Worm (Caenorhabditis elegans) whole organism, midembryonic: ENCODE data around the gene H12C20.7.
A peak's percentile ranks its signal among the peaks of the same experiment; 100 is the strongest.

Experiments
- T22C8.4 ChIP-seq: fragments of 200-800 bp; sonication (Bioruptor generic); IDR thresholded peaks from 2 replicates; pipeline ENCODE4 v1.3.6; 2022; ENCODE audit warnings: missing genetic modification characterization, missing compliant biosample characterization
- cog-1 ChIP-seq: sonication (generic microtip); optimal IDR thresholded peaks from 2 replicates; lab custom pipeline; 2016; ENCODE audit warnings: missing genetic modification characterization, missing compliant biosample characterization
- flt-1 ChIP-seq: fragments of 200-800 bp; sonication (Bioruptor generic); IDR thresholded peaks from 2 replicates; pipeline ENCODE4 v1.3.6; 2022; ENCODE audit warnings: missing genetic modification characterization, missing compliant biosample characterization
- klf-2 ChIP-seq: fragments of 200-800 bp; sonication (Bioruptor generic); conservative IDR thresholded peaks from 2 replicates; pipeline ENCODE4 v1.3.6; 2022; ENCODE audit warnings: missing genetic modification reagents, missing genetic modification characterization, missing compliant biosample characterization
- med-1 ChIP-seq: sonication (generic microtip); optimal IDR thresholded peaks from 2 replicates; lab custom pipeline; 2017; ENCODE audit warnings: missing genetic modification characterization, mild to moderate bottlenecking, missing compliant biosample characterization, antibody characterized with exemption, missing genetic modification reagents; ENCODE audit not compliant: insufficient read depth
- ref-1 ChIP-seq: fragments of 200-800 bp; sonication (Bioruptor generic); conservative IDR thresholded peaks from 2 replicates; pipeline ENCODE4 v1.3.6; 2022; ENCODE audit warnings: missing genetic modification reagents, missing genetic modification characterization, missing compliant biosample characterization
- tab-1 ChIP-seq: fragments of 200-800 bp; sonication (Bioruptor generic); IDR thresholded peaks from 2 replicates; pipeline ENCODE4 v1.3.6; 2022; ENCODE audit warnings: missing genetic modification characterization, missing compliant biosample characterization
- ztf-23 ChIP-seq: fragments of 200-800 bp; sonication (Bioruptor generic); IDR thresholded peaks from 2 replicates; pipeline ENCODE4 v1.3.6; 2022; ENCODE audit warnings: missing genetic modification reagents, missing genetic modification characterization, missing compliant biosample characterization
- ztf-29 ChIP-seq: fragments of 200-800 bp; sonication (Bioruptor generic); IDR thresholded peaks from 2 replicates; pipeline ENCODE4 v1.3.6; 2022; ENCODE audit warnings: missing genetic modification reagents, missing genetic modification characterization, missing compliant biosample characterization

H12C20.7 gene

DNA sequence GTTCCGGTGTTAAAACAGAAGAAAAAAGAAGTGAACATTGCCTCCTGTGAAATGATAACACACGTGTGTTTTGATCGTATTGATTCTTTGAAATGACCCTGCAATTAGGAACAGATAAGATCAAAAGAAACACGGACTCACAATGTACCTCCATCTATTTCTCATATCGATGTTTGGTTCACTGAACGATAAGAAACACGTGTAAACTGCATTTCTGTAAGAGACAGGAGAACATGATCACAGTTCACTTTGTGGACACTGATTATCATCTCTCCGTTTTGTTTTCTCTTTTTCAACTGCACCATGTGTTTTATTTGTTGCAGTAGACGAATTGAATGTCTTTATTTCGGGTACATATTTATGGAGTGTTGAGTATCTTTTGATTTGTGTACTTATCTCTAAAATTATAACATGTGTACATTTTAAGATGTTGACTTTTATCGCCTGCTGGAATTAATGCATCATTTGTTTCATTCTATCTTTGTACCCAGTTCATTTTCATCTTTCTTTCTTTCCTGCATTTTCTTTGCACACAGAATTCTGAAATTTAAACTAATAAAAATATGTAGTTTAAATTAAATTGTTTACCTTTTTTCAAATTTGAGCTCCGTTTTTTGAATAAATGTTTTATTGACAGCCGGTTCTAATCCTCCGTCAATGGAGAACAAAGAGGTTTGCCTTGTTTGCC lies at the start of gene H12C20.7, which contains the start of gene nhr-68:
H12C20.7 (minus strand) TSS at position 188 of the 688 bp plus-strand sequence.
nhr-68 (plus strand) TSS at position 638 of the 688 bp plus-strand sequence.
- TF ChIP-seq cog-1 (tag; lab: Kevin White, UChicago): no peak
- no peak for TF ChIP-seq ztf-23 (GFP tag; lab: Robert Waterston, UW)
- TF ChIP-seq flt-1: no peak
- no peak for TF ChIP-seq med-1
- TF ChIP-seq ztf-29: no peak
- no peak for TF ChIP-seq klf-2

- no peak for TF ChIP-seq tab-1 (GFP tag; lab: Robert Waterston, UW)
These were observed 48.5 kb upstream of the H12C20.7 start for ce11 chrV:11621276-11621675.

ce11 chrV:11620081-11620480 lies 47.3 kb upstream of the H12C20.7 start:
- no peak for TF ChIP-seq tab-1 (GFP tag; lab: Robert Waterston, UW)

DNA sequence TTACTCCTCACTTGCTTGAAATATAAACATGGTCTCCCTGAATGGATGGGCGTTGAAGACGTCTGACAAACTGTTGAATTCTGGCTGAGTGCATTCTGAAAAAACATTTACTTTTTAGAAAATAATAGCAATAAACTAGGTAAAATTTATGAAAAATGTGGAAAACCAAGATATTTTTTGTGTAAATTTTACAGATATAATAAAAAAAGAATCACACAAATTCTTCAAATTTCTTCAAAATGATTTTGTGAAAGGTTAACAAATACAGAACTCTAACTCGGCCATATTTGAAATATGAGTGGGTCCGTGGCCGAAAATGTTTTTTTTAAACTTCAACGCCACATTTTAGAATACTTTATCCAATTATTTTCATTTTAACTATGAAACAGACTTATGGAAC lies 45.4 kb upstream of the H12C20.7 start, which contains the start of gene glb-15:
glb-15 (minus strand) TSS at position 101 of the 400 bp plus-strand sequence.
- no peak for TF ChIP-seq flt-1
- no peak for TF ChIP-seq cog-1 (tag; lab: Kevin White, UChicago)
- TF ChIP-seq ztf-29: no peak
- TF ChIP-seq klf-2: no peak
- TF ChIP-seq ref-1 (GFP tag; lab: Robert Waterston, UW): no peak
- TF ChIP-seq tab-1 (GFP tag; lab: Robert Waterston, UW): no peak
- no peak for TF ChIP-seq ztf-23 (GFP tag; lab: Robert Waterston, UW)
- no peak for TF ChIP-seq T22C8.4 (GFP tag; lab: Robert Waterston, UW)
- TF ChIP-seq med-1: no peak

DNA sequence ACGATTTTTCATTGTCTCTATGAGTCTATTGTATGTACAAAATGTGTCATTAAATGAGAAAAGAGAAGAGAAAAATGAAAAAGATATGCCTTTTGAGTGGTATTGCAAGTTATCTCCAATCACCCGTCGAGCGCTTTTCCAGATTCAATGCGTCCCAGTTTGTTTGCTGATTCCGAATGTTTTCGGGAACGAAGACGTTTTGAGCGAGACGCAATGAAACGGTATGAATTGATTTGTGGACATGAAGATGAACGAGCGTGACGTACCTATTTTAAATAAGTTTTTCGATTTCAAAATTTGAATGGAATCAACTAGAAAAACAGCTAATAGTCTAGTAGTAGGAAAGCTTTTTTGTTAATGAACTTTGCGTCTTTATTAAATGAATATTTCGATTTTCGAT lies 44.0 kb upstream of the H12C20.7 start:
- no peak for TF ChIP-seq klf-2

ce11 chrV:11615948-11616681 lies 43.3 kb upstream of the H12C20.7 start, which contains the start of gene nlp-24:
Gene nlp-24 (plus strand): TSS chrV:11616376.
- TF ChIP-seq tab-1 (GFP tag; lab: Robert Waterston, UW) (no peak), cog-1 (tag; lab: Kevin White, UChicago) (no peak), ztf-29 (no peak), T22C8.4 (GFP tag; lab: Robert Waterston, UW) (no peak), ref-1 (GFP tag; lab: Robert Waterston, UW) (no peak), klf-2 (no peak)

- TF ChIP-seq T22C8.4 (GFP tag; lab: Robert Waterston, UW) (no peak), flt-1 (no peak), tab-1 (GFP tag; lab: Robert Waterston, UW) (no peak), ztf-29 (no peak), klf-2 (no peak), ztf-23 (GFP tag; lab: Robert Waterston, UW) (no peak), cog-1 (tag; lab: Kevin White, UChicago) (no peak), ref-1 (GFP tag; lab: Robert Waterston, UW) (no peak), med-1 (no peak)
These were observed 42.2 kb upstream of the H12C20.7 start for ce11 chrV:11614805-11615497.

- TF ChIP-seq ref-1 (GFP tag; lab: Robert Waterston, UW) (no peak), med-1 (no peak), flt-1 (no peak), klf-2 (no peak), cog-1 (tag; lab: Kevin White, UChicago) (no peak), tab-1 (GFP tag; lab: Robert Waterston, UW) (no peak), ztf-23 (GFP tag; lab: Robert Waterston, UW) (no peak), ztf-29 (no peak), T22C8.4 (GFP tag; lab: Robert Waterston, UW) (no peak)
These were observed 40.2 kb upstream of the H12C20.7 start, which contains the start of gene tag-290 for ce11 chrV:11613007-11613406. Gene tag-290 (plus strand): TSS chrV:11613307.

ce11 chrV:11610481-11610880 lies 37.7 kb upstream of the H12C20.7 start, which contains the start of gene sas-5:
Gene sas-5 (plus strand): TSS chrV:11610737.
- TF ChIP-seq flt-1 (peak; percentile 92), med-1 (peak; percentile 92), ref-1 (GFP tag; lab: Robert Waterston, UW) (peak; percentile 53; the same call in 1 of the 2 replicates), tab-1 (GFP tag; lab: Robert Waterston, UW) (peak; percentile 86), klf-2 (peak; percentile 85), ztf-23 (GFP tag; lab: Robert Waterston, UW) (peak; percentile 91), T22C8.4 (GFP tag; lab: Robert Waterston, UW) (peak; percentile 58; the same call in 1 of the 2 replicates), ztf-29 (peak; percentile 60), cog-1 (tag; lab: Kevin White, UChicago) (peak; percentile 45)

- TF ChIP-seq ztf-29: no peak
- no peak for TF ChIP-seq T22C8.4 (GFP tag; lab: Robert Waterston, UW)
- TF ChIP-seq cog-1 (tag; lab: Kevin White, UChicago): no peak
- TF ChIP-seq med-1: no peak
- no peak for TF ChIP-seq ztf-23 (GFP tag; lab: Robert Waterston, UW)
- TF ChIP-seq ref-1 (GFP tag; lab: Robert Waterston, UW): no peak
- no peak for TF ChIP-seq klf-2
- TF ChIP-seq tab-1 (GFP tag; lab: Robert Waterston, UW): no peak
- no peak for TF ChIP-seq flt-1
These were observed 37.3 kb upstream of the H12C20.7 start, which contains the start of gene piit-1 for ce11 chrV:11610049-11610448. Gene piit-1 (minus strand): TSS chrV:11610149.
